Fruit fly (Drosophila melanogaster) whole organism, embryonic: ENCODE results near the gene CG2129.

Source experiments
- Aef1 ChIP-seq: fragments of 200-800 bp; sonication (Bioruptor generic); IDR thresholded peaks from 3 replicates; pipeline ENCODE4 v1.3.6; 2022; ENCODE audit warnings: missing biosample characterization, missing genetic modification characterization
- Antp ChIP-seq: fragments of 200-800 bp; sonication (Bioruptor generic); optimal IDR thresholded peaks from 3 replicates; lab custom pipeline; 2016; ENCODE audit warnings: missing biosample characterization, missing genetic modification characterization
- CG10274 ChIP-seq: fragments of 200-800 bp; sonication (Bioruptor generic); optimal IDR thresholded peaks from 3 replicates; lab custom pipeline; 2017; ENCODE audit warnings: missing biosample characterization, mild to moderate bottlenecking, missing genetic modification characterization
- CG10979 ChIP-seq: fragments of 200-800 bp; sonication (Bioruptor generic); optimal IDR thresholded peaks from 2 replicates; lab custom pipeline; 2018; ENCODE audit warnings: missing biosample characterization, mild to moderate bottlenecking, missing genetic modification characterization, moderate library complexity
- CG11723 ChIP-seq: fragments of 200-800 bp; sonication (Bioruptor generic); optimal IDR thresholded peaks from 2 replicates; lab custom pipeline; 2017; ENCODE audit warnings: missing biosample characterization, mild to moderate bottlenecking, missing genetic modification characterization
- CG12391 ChIP-seq: fragments of 200-800 bp; sonication (Bioruptor generic); optimal IDR thresholded peaks from 3 replicates; lab custom pipeline; 2018; ENCODE audit warnings: missing biosample characterization, mild to moderate bottlenecking, missing genetic modification characterization, moderate library complexity
- CG13123 ChIP-seq: fragments of 200-800 bp; sonication (Bioruptor generic); optimal IDR thresholded peaks from 2 replicates; lab custom pipeline; 2016; ENCODE audit warnings: missing biosample characterization, missing genetic modification characterization
- CG13775 ChIP-seq: fragments of 200-800 bp; sonication (Bioruptor generic); optimal IDR thresholded peaks from 3 replicates; lab custom pipeline; 2017; ENCODE audit warnings: missing biosample characterization, mild to moderate bottlenecking, missing genetic modification characterization
- CG14050 ChIP-seq: fragments of 200-800 bp; sonication (Bioruptor generic); IDR thresholded peaks from 3 replicates; pipeline ENCODE4 v1.3.6; 2022; ENCODE audit warnings: missing biosample characterization, missing genetic modification characterization
- CG15601 ChIP-seq: fragments of 200-800 bp; sonication (Bioruptor generic); optimal IDR thresholded peaks from 3 replicates; lab custom pipeline; 2019; ENCODE audit warnings: missing biosample characterization, mild to moderate bottlenecking, missing genetic modification characterization, moderate library complexity
- CG1603 ChIP-seq: fragments of 200-800 bp; sonication (Bioruptor generic); optimal IDR thresholded peaks from 2 replicates; lab custom pipeline; 2019; ENCODE audit warnings: missing biosample characterization, mild to moderate bottlenecking, missing genetic modification characterization, moderate library complexity
- CG16863 ChIP-seq: fragments of 200-800 bp; sonication (Bioruptor generic); optimal IDR thresholded peaks from 3 replicates; lab custom pipeline; 2016; ENCODE audit warnings: missing biosample characterization, missing genetic modification characterization
- CG18476 ChIP-seq: fragments of 200-800 bp; sonication (Bioruptor generic); optimal IDR thresholded peaks from 2 replicates; lab custom pipeline; 2016; ENCODE audit warnings: missing biosample characterization, mild to moderate bottlenecking, missing genetic modification characterization
- CG18599 ChIP-seq: fragments of 200-800 bp; sonication (Bioruptor generic); optimal IDR thresholded peaks from 3 replicates; lab custom pipeline; 2017; ENCODE audit warnings: missing biosample characterization, missing genetic modification characterization, mild to moderate bottlenecking, moderate library complexity, missing genetic modification reagents
- CG2120 ChIP-seq: fragments of 200-800 bp; sonication (Bioruptor generic); optimal IDR thresholded peaks from 3 replicates; lab custom pipeline; 2016; ENCODE audit warnings: missing biosample characterization, missing genetic modification characterization
- CG30403 ChIP-seq: fragments of 200-800 bp; sonication (Bioruptor generic); optimal IDR thresholded peaks from 3 replicates; lab custom pipeline; 2016; ENCODE audit warnings: missing biosample characterization, missing genetic modification characterization
- CG3065 ChIP-seq: fragments of 200-800 bp; sonication (Bioruptor generic); optimal IDR thresholded peaks from 2 replicates; lab custom pipeline; 2016; ENCODE audit warnings: missing biosample characterization, missing genetic modification characterization
- CG3838 ChIP-seq: fragments of 200-800 bp; sonication (Bioruptor generic); optimal IDR thresholded peaks from 3 replicates; lab custom pipeline; 2016; ENCODE audit warnings: missing biosample characterization, missing genetic modification characterization
- CG7839 ChIP-seq: fragments of 200-800 bp; sonication (Bioruptor generic); optimal IDR thresholded peaks from 3 replicates; lab custom pipeline; 2018; ENCODE audit warnings: missing biosample characterization, mild to moderate bottlenecking, missing genetic modification characterization, moderate library complexity
- CG9437 ChIP-seq: fragments of 200-800 bp; sonication (Bioruptor generic); optimal IDR thresholded peaks from 2 replicates; lab custom pipeline; 2018; ENCODE audit warnings: missing biosample characterization, mild to moderate bottlenecking, missing genetic modification characterization
- CoRest ChIP-seq: fragments of 200-800 bp; sonication (Bioruptor generic); optimal IDR thresholded peaks from 3 replicates; lab custom pipeline; 2018; ENCODE audit warnings: missing biosample characterization, mild to moderate bottlenecking, missing genetic modification characterization, moderate library complexity
- D ChIP-seq, 2 experiments: fragments of 200-800 bp in 1 of 2; fragments of >200 bp in 1 of 2; sonication (Bioruptor generic) in 1 of 2; optimal IDR thresholded peaks; 2 replicates in 1 of 2; 3 replicates in 1 of 2; lab custom pipeline; 2017; ENCODE audit warnings: mild to moderate bottlenecking in 1 of 2, missing biosample characterization in 1 of 2, missing genetic modification characterization in 1 of 2, missing genetic modification reagents in 1 of 2
- Fer3 ChIP-seq: fragments of 200-800 bp; sonication (Bioruptor generic); optimal IDR thresholded peaks from 2 replicates; lab custom pipeline; 2018; ENCODE audit warnings: missing biosample characterization, mild to moderate bottlenecking, missing genetic modification characterization, moderate library complexity
- Hr39 ChIP-seq: fragments of >200 bp; optimal IDR thresholded peaks from 2 replicates; lab custom pipeline; 2017
- Hr78 ChIP-seq, 2 experiments: fragments of 200-800 bp in 1 of 2; fragments of >200 bp in 1 of 2; sonication (Bioruptor generic) in 1 of 2; optimal IDR thresholded peaks; 2 replicates each; lab custom pipeline; 2017 to 2019; ENCODE audit warnings: missing biosample characterization in 2 of 2, missing genetic modification characterization in 2 of 2, mild to moderate bottlenecking in 1 of 2, moderate library complexity in 1 of 2
- MTF-1 ChIP-seq: fragments of 200-800 bp; sonication (Bioruptor generic); optimal IDR thresholded peaks from 2 replicates; lab custom pipeline; 2018; ENCODE audit warnings: missing biosample characterization, mild to moderate bottlenecking, missing genetic modification characterization, borderline replicate concordance
- Meics ChIP-seq: fragments of 200-800 bp; sonication (Bioruptor generic); optimal IDR thresholded peaks from 2 replicates; lab custom pipeline; 2017; ENCODE audit warnings: missing biosample characterization, mild to moderate bottlenecking, missing genetic modification characterization
- Nf-YC ChIP-seq: fragments of 200-800 bp; optimal IDR thresholded peaks from 3 replicates; lab custom pipeline; 2019; ENCODE audit warnings: missing biosample characterization, mild to moderate bottlenecking, missing genetic modification characterization, moderate library complexity
- NfI ChIP-seq: fragments of 200-800 bp; sonication (Bioruptor generic); optimal IDR thresholded peaks from 3 replicates; lab custom pipeline; 2018; ENCODE audit warnings: missing biosample characterization, mild to moderate bottlenecking, missing genetic modification characterization, moderate library complexity
- Sox102F ChIP-seq: fragments of 200-800 bp; sonication (Bioruptor generic); optimal IDR thresholded peaks from 2 replicates; lab custom pipeline; 2018; ENCODE audit warnings: missing biosample characterization, mild to moderate bottlenecking, missing genetic modification characterization, moderate library complexity
- Sry-β ChIP-seq: fragments of 200-800 bp; sonication (Bioruptor generic); optimal IDR thresholded peaks from 2 replicates; lab custom pipeline; 2018; ENCODE audit warnings: missing biosample characterization, mild to moderate bottlenecking, missing genetic modification characterization, moderate library complexity
- Ssrp ChIP-seq: fragments of 200-800 bp; sonication (Bioruptor generic); optimal IDR thresholded peaks from 2 replicates; lab custom pipeline; 2018; ENCODE audit warnings: missing biosample characterization, mild to moderate bottlenecking, missing genetic modification characterization, moderate library complexity
- TFAM ChIP-seq: fragments of 200-800 bp; sonication (Bioruptor generic); optimal IDR thresholded peaks from 2 replicates; lab custom pipeline; 2017; ENCODE audit warnings: missing biosample characterization, missing genetic modification characterization, inconsistent platforms
- al ChIP-seq: fragments of 200-800 bp; sonication (Bioruptor generic); IDR thresholded peaks from 2 replicates; pipeline ENCODE4 v1.3.6; 2022; ENCODE audit warnings: missing biosample characterization, missing genetic modification characterization
- ase ChIP-seq: fragments of 200-800 bp; sonication (Bioruptor generic); IDR thresholded peaks from 3 replicates; pipeline ENCODE4 v1.3.6; 2022; ENCODE audit warnings: missing biosample characterization, missing genetic modification characterization
- az2 ChIP-seq: fragments of 200-800 bp; sonication (Bioruptor generic); optimal IDR thresholded peaks from 3 replicates; lab custom pipeline; 2016; ENCODE audit warnings: missing biosample characterization, missing genetic modification characterization
- chinmo ChIP-seq: fragments of 200-800 bp; sonication (Bioruptor generic); IDR thresholded peaks from 4 replicates; pipeline ENCODE4 v1.3.6; 2022; ENCODE audit warnings: missing biosample characterization, missing genetic modification characterization; ENCODE audit not compliant: partially characterized antibody
- danr ChIP-seq: fragments of 200-800 bp; sonication (Bioruptor generic); IDR thresholded peaks from 2 replicates; pipeline ENCODE4 v1.3.6; 2022; ENCODE audit warnings: missing biosample characterization, missing genetic modification characterization
- exex ChIP-seq: fragments of 200-800 bp; sonication (Bioruptor generic); optimal IDR thresholded peaks from 4 replicates; lab custom pipeline; 2018; ENCODE audit warnings: missing biosample characterization, mild to moderate bottlenecking, missing genetic modification characterization, moderate library complexity
- ind ChIP-seq: fragments of 200-800 bp; sonication (Bioruptor generic); optimal IDR thresholded peaks from 3 replicates; lab custom pipeline; 2016; ENCODE audit warnings: missing biosample characterization, missing genetic modification characterization
- insv ChIP-seq, 2 experiments: fragments of 200-800 bp; sonication (Bioruptor generic); optimal IDR thresholded peaks; 3 replicates each; lab custom pipeline; 2016 to 2018; ENCODE audit warnings: missing biosample characterization in 2 of 2, missing genetic modification characterization in 2 of 2
- kah ChIP-seq: fragments of 200-800 bp; sonication (Bioruptor generic); optimal IDR thresholded peaks from 2 replicates; lab custom pipeline; 2018; ENCODE audit warnings: missing biosample characterization, mild to moderate bottlenecking, missing genetic modification characterization
- kni ChIP-seq: fragments of 200-800 bp; sonication (Bioruptor generic); optimal IDR thresholded peaks from 3 replicates; lab custom pipeline; 2017; ENCODE audit warnings: mild to moderate bottlenecking, missing biosample characterization, missing genetic modification reagents, missing genetic modification characterization
- lbe ChIP-seq: fragments of 200-800 bp; sonication (Bioruptor generic); optimal IDR thresholded peaks from 2 replicates; lab custom pipeline; 2016; ENCODE audit warnings: missing biosample characterization, mild to moderate bottlenecking, missing genetic modification characterization
- pum ChIP-seq: fragments of 200-800 bp; sonication (Bioruptor generic); optimal IDR thresholded peaks from 2 replicates; lab custom pipeline; 2016; ENCODE audit warnings: missing biosample characterization, missing genetic modification characterization
- vfl ChIP-seq: fragments of 200-800 bp; sonication (Bioruptor generic); optimal IDR thresholded peaks from 2 replicates; lab custom pipeline; 2016; ENCODE audit warnings: missing biosample characterization, missing genetic modification characterization
- zfh1 ChIP-seq: fragments of 200-800 bp; sonication (Bioruptor generic); IDR thresholded peaks from 3 replicates; pipeline ENCODE4 v1.3.6; 2022; ENCODE audit warnings: missing biosample characterization, missing genetic modification characterization

CG2129 gene

DNA sequence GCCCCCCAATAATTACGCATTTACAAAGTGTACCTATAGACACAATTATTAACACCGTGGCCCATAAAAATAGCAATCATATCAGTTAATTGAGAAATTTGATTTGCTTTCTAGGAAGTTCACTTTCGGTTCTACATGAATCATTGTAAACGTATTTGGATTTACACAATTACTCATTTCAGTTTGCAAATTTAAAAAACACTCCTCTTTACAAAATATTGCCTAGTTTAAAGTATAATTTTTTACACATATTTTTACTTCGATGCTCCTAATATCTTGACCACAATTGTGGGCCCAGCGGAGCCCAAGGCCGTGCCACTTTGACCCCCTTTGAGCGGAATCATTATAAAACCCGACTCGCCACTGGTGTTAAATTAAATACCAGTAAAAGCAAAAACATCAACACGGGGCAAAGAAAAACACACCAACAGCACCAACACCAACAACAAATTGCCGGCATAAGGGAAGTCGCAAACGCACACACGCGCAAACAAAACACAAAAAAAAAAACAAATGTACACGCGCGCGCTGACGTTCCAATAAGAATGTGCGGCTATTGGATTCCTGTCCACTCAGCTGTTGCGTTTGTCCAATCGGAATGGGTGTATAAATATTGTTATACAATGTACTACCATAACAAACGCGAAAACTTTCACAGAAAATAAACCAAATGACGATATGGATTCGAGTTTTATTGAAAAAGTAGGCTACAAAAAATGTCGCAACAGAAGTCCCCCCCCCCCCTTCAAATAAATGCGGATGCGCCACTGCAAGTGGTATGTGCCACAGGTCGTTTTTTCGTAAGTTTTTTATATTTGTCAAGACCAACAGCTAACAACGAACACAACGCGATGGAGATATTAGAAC lies 30.9 kb upstream of the CG2129 start (continued):
- TF ChIP-seq Sry-β (GFP tag; lab: Kevin White, UChicago) = no peak
- peak; percentile 9 for TF ChIP-seq kah (GFP tag; lab: Kevin White, UChicago)
- TF ChIP-seq CG3065 = no peak
- no peak for TF ChIP-seq D (optimal IDR thresholded peaks at IDR 0.05; lab: Kevin White, UChicago)
- TF ChIP-seq D (GFP tag; optimal IDR thresholded peaks at IDR 0.05; lab: Kevin White, UChicago) = peak; percentile 21
- peak; percentile 11 for TF ChIP-seq kni (GFP tag; lab: Kevin White, UChicago)
- TF ChIP-seq CG1603 (tag; lab: Kevin White, UChicago) = peak; percentile 45
- TF ChIP-seq CG2120 (GFP tag; lab: Kevin White, UChicago) = peak; percentile 83
- TF ChIP-seq ind (GFP tag; lab: Kevin White, UChicago) = peak; percentile 45
- peak; percentile 64 for TF ChIP-seq Sox102F (GFP tag; lab: Kevin White, UChicago)
- TF ChIP-seq Aef1 (GFP tag; lab: Robert Waterston, UW) = peak; percentile 35; the same call in 1 of the 3 replicates
- no peak for TF ChIP-seq lbe
- TF ChIP-seq MTF-1 (GFP tag; lab: Kevin White, UChicago) = no peak
- peak; percentile 76 for TF ChIP-seq CG7839 (tag; lab: Kevin White, UChicago)
- TF ChIP-seq zfh1 (GFP tag; lab: Robert Waterston, UW) = peak; percentile 50; the same call in 1 of the 3 replicates
- no peak for TF ChIP-seq ase (GFP tag; lab: Robert Waterston, UW)
- peak; percentile 78 for TF ChIP-seq NfI (GFP tag; lab: Kevin White, UChicago)
- peak; percentile 39 for TF ChIP-seq Ssrp
- peak; percentile 64 for TF ChIP-seq vfl (GFP tag; lab: Kevin White, UChicago)
- TF ChIP-seq chinmo (GFP tag; lab: Robert Waterston, UW) = 0 out of 4 replicates have a peak, but pooled peaks have one; percentile 40
- peak in 1 of 2 experiments; percentile 61 for TF ChIP-seq Hr78 (GFP tag; optimal IDR thresholded peaks at IDR 0.05; lab: Kevin White, UChicago)
- TF ChIP-seq danr = peak; percentile 37; the same call in 1 of the 2 replicates
- TF ChIP-seq CG14050 (GFP tag; lab: Robert Waterston, UW) = peak; percentile 47; the same call in 1 of the 3 replicates
- no peak for TF ChIP-seq CG3838
- TF ChIP-seq CG30403 (GFP tag; lab: Kevin White, UChicago) = peak; percentile 57
- no peak for TF ChIP-seq CG13123 (GFP tag; lab: Kevin White, UChicago)
- peak; percentile 64 for TF ChIP-seq CG12391 (tag; lab: Kevin White, UChicago)
- peak; percentile 40 for TF ChIP-seq CG10274 (GFP tag; lab: Kevin White, UChicago)
- peak; percentile 22 for TF ChIP-seq CG18476 (GFP tag; lab: Kevin White, UChicago)
- TF ChIP-seq Hr39 (lab: Kevin White, UChicago) = no peak
- TF ChIP-seq az2 (GFP tag; lab: Kevin White, UChicago) = peak; percentile 28
- TF ChIP-seq CG11723 (GFP tag; lab: Kevin White, UChicago) = peak; percentile 28
- TF ChIP-seq Meics (GFP tag; lab: Kevin White, UChicago) = peak; percentile 82
- TF ChIP-seq TFAM (GFP tag; lab: Kevin White, UChicago) = no peak
- peak; percentile 64 to 94 for TF ChIP-seq insv (GFP tag; optimal IDR thresholded peaks at IDR 0.05; lab: Kevin White, UChicago)
- TF ChIP-seq CG16863 (GFP tag; lab: Kevin White, UChicago) = peak; percentile 49
- TF ChIP-seq al (GFP tag; lab: Robert Waterston, UW) = peak; percentile 57
- peak; percentile 42 for TF ChIP-seq CG10979 (tag; lab: Kevin White, UChicago)
- TF ChIP-seq CG18599 (GFP tag; lab: Kevin White, UChicago) = peak; percentile 84
- no peak for TF ChIP-seq Antp
- peak; percentile 73 for TF ChIP-seq CoRest
- peak; percentile 71 for TF ChIP-seq Fer3
- TF ChIP-seq CG13775 (GFP tag; lab: Kevin White, UChicago) = peak; percentile 52
- peak; percentile 61 for TF ChIP-seq Nf-YC
- no peak for TF ChIP-seq CG15601 (tag; lab: Kevin White, UChicago)
- TF ChIP-seq exex (tag; lab: Kevin White, UChicago) = peak; percentile 24
- TF ChIP-seq pum (GFP tag; lab: Kevin White, UChicago) = peak; percentile 15
- TF ChIP-seq CG9437 (GFP tag; lab: Kevin White, UChicago) = peak; percentile 46
